Worm (Caenorhabditis elegans) whole organism, young adult: ENCODE data around the gene nhx-3.

ENCODE experiments used
- B0261.1 ChIP-seq: sonication (generic microtip); optimal IDR thresholded peaks from 2 replicates; lab custom pipeline; 2016; ENCODE audit warnings: mild to moderate bottlenecking, missing genetic modification characterization, moderate library complexity, missing compliant biosample characterization
- F33H1.4 ChIP-seq: fragments of 200-800 bp; sonication (Bioruptor generic); IDR thresholded peaks from 2 replicates; pipeline ENCODE4 v1.3.6; 2022; ENCODE audit warnings: missing genetic modification reagents, missing genetic modification characterization, missing compliant biosample characterization
- F37B4.10 ChIP-seq: fragments of 200-800 bp; sonication (Bioruptor generic); IDR thresholded peaks from 2 replicates; pipeline ENCODE4 v1.3.6; 2022; ENCODE audit warnings: missing genetic modification characterization, missing compliant biosample characterization
- F49E8.2 ChIP-seq: sonication (generic microtip); optimal IDR thresholded peaks from 3 replicates; lab custom pipeline; 2017; ENCODE audit warnings: missing genetic modification characterization, mild to moderate bottlenecking, missing compliant biosample characterization, antibody characterized with exemption, moderate library complexity; ENCODE audit not compliant: insufficient read depth
- F55B11.4 ChIP-seq: sonication (generic microtip); optimal IDR thresholded peaks from 2 replicates; lab custom pipeline; 2016; ENCODE audit warnings: missing compliant biosample characterization, missing genetic modification characterization, borderline replicate concordance; ENCODE audit not compliant: insufficient read depth
- F57A8.1 ChIP-seq: fragments of 200-800 bp; sonication (Bioruptor generic); optimal IDR thresholded peaks from 2 replicates; lab custom pipeline; 2018; ENCODE audit warnings: mild to moderate bottlenecking, missing genetic modification characterization, moderate library complexity, missing compliant biosample characterization
- F57C9.4 ChIP-seq: sonication (generic microtip); optimal IDR thresholded peaks from 2 replicates; lab custom pipeline; 2017; ENCODE audit warnings: mild to moderate bottlenecking, missing genetic modification characterization, missing compliant biosample characterization
- K11D2.4 ChIP-seq: fragments of 200-800 bp; sonication (Bioruptor generic); IDR thresholded peaks from 2 replicates; pipeline ENCODE4 v1.3.6; 2022; ENCODE audit warnings: missing genetic modification reagents, missing genetic modification characterization, missing compliant biosample characterization
- T07F8.4 ChIP-seq: sonication (generic microtip); optimal IDR thresholded peaks from 2 replicates; lab custom pipeline; 2016; ENCODE audit warnings: mild to moderate bottlenecking, missing genetic modification characterization, moderate library complexity, missing compliant biosample characterization
- Y53F4B.3 ChIP-seq: fragments of 200-800 bp; sonication (Bioruptor generic); IDR thresholded peaks from 2 replicates; pipeline ENCODE4 v1.3.6; 2022; ENCODE audit warnings: missing genetic modification reagents, missing genetic modification characterization, missing compliant biosample characterization
- Y95B8A.8 ChIP-seq: fragments of 200-800 bp; sonication (Bioruptor generic); IDR thresholded peaks from 2 replicates; pipeline ENCODE4 v1.3.6; 2022; ENCODE audit warnings: missing genetic modification reagents, missing genetic modification characterization, missing compliant biosample characterization
- ZK185.1 ChIP-seq: sonication (generic microtip); optimal IDR thresholded peaks from 2 replicates; lab custom pipeline; 2016; ENCODE audit warnings: mild to moderate bottlenecking, missing genetic modification characterization, missing compliant biosample characterization; ENCODE audit not compliant: poor library complexity, severe bottlenecking
- aptf-2 ChIP-seq: fragments of 200-800 bp; sonication (Bioruptor generic); conservative IDR thresholded peaks from 2 replicates; pipeline ENCODE4 v1.3.6; 2022; ENCODE audit warnings: missing genetic modification reagents, missing genetic modification characterization, missing compliant biosample characterization
- aptf-3 ChIP-seq: fragments of 200-800 bp; sonication (Bioruptor generic); IDR thresholded peaks from 2 replicates; pipeline ENCODE4 v1.3.6; 2022; ENCODE audit warnings: missing genetic modification characterization, missing compliant biosample characterization
- athp-1 ChIP-seq: sonication (generic microtip); optimal IDR thresholded peaks from 2 replicates; lab custom pipeline; 2017; ENCODE audit warnings: mild to moderate bottlenecking, missing genetic modification characterization, missing compliant biosample characterization
- attf-3 ChIP-seq: fragments of 200-800 bp; sonication (Bioruptor generic); conservative IDR thresholded peaks from 2 replicates; pipeline ENCODE4 v1.3.6; 2022; ENCODE audit warnings: missing genetic modification reagents, missing genetic modification characterization, missing compliant biosample characterization
- attf-5 ChIP-seq: fragments of 200-800 bp; sonication (Bioruptor generic); optimal IDR thresholded peaks from 2 replicates; lab custom pipeline; 2018; ENCODE audit warnings: mild to moderate bottlenecking, missing genetic modification characterization, missing compliant biosample characterization
- cebp-1 ChIP-seq, 2 experiments: fragments of 200-800 bp in 1 of 2; sonication (Bioruptor generic) in 1 of 2; sonication (generic microtip) in 1 of 2; IDR thresholded peaks in 1 of 2; optimal IDR thresholded peaks in 1 of 2; 2 replicates each; pipeline versions ENCODE4 v1.3.6 to Lab custom; 2017 to 2022; ENCODE audit warnings: missing compliant biosample characterization in 2 of 2, missing genetic modification characterization in 2 of 2, mild to moderate bottlenecking in 1 of 2, missing genetic modification reagents in 1 of 2, moderate library complexity in 1 of 2
- ceh-100 ChIP-seq: fragments of 200-800 bp; sonication (Bioruptor generic); IDR thresholded peaks from 2 replicates; pipeline ENCODE4 v1.3.6; 2022; ENCODE audit warnings: missing genetic modification reagents, missing genetic modification characterization, missing compliant biosample characterization
- ceh-58 ChIP-seq: fragments of 200-800 bp; sonication (Bioruptor generic); IDR thresholded peaks from 2 replicates; pipeline ENCODE4 v1.3.6; 2022; ENCODE audit warnings: missing genetic modification characterization, missing compliant biosample characterization
- ceh-79 ChIP-seq: sonication (generic microtip); optimal IDR thresholded peaks from 2 replicates; lab custom pipeline; 2017; ENCODE audit warnings: mild to moderate bottlenecking, missing genetic modification characterization, missing compliant biosample characterization
- ceh-91 ChIP-seq: fragments of 200-800 bp; sonication (Bioruptor generic); IDR thresholded peaks from 2 replicates; pipeline ENCODE4 v1.3.6; 2022; ENCODE audit warnings: missing genetic modification reagents, missing genetic modification characterization, missing compliant biosample characterization
- dox-1 ChIP-seq: fragments of 200-800 bp; sonication (Bioruptor generic); IDR thresholded peaks from 2 replicates; pipeline ENCODE4 v1.3.6; 2022; ENCODE audit warnings: missing genetic modification reagents, missing genetic modification characterization, missing compliant biosample characterization
- dpl-1 ChIP-seq: fragments of 150-350 bp; optimal IDR thresholded peaks from 2 replicates; lab custom pipeline; 2014; ENCODE audit warnings: missing biosample characterization, missing genetic modification reagents, missing genetic modification characterization
- egl-44 ChIP-seq: fragments of 200-800 bp; sonication (Bioruptor generic); IDR thresholded peaks from 2 replicates; pipeline ENCODE4 v1.3.6; 2022; ENCODE audit warnings: missing genetic modification reagents, missing genetic modification characterization, missing compliant biosample characterization
- fkh-3 ChIP-seq: sonication (generic microtip); optimal IDR thresholded peaks from 2 replicates; lab custom pipeline; 2016; ENCODE audit warnings: mild to moderate bottlenecking, missing genetic modification characterization, missing compliant biosample characterization
- gei-17 ChIP-seq: fragments of 200-800 bp; sonication (Bioruptor generic); optimal IDR thresholded peaks from 2 replicates; lab custom pipeline; 2018; ENCODE audit warnings: mild to moderate bottlenecking, missing genetic modification characterization, missing compliant biosample characterization
- hlh-12 ChIP-seq: sonication (generic microtip); optimal IDR thresholded peaks from 2 replicates; lab custom pipeline; 2016; ENCODE audit warnings: missing genetic modification characterization, missing compliant biosample characterization
- let-526 ChIP-seq: fragments of 200-800 bp; sonication (Bioruptor generic); IDR thresholded peaks from 2 replicates; pipeline ENCODE4 v1.3.6; 2022; ENCODE audit warnings: missing genetic modification reagents, missing genetic modification characterization, missing compliant biosample characterization
- let-607 ChIP-seq, 2 experiments: fragments of 200-800 bp in 1 of 2; sonication (Bioruptor generic) in 1 of 2; sonication (generic microtip) in 1 of 2; optimal IDR thresholded peaks; 2 replicates each; lab custom pipeline; 2016 to 2018; ENCODE audit warnings: mild to moderate bottlenecking in 2 of 2, missing compliant biosample characterization in 2 of 2, missing genetic modification characterization in 2 of 2, moderate library complexity in 2 of 2, missing genotype in 1 of 2
- lir-1 ChIP-seq: fragments of 200-800 bp; sonication (Bioruptor generic); conservative IDR thresholded peaks from 2 replicates; pipeline ENCODE4 v1.3.6; 2022; ENCODE audit warnings: missing genetic modification reagents, missing genetic modification characterization, missing compliant biosample characterization
- madf-10 ChIP-seq: sonication (generic microtip); optimal IDR thresholded peaks from 2 replicates; lab custom pipeline; 2016; ENCODE audit warnings: mild to moderate bottlenecking, missing genetic modification characterization, missing compliant biosample characterization
- madf-6 ChIP-seq: fragments of 200-800 bp; sonication (Bioruptor generic); IDR thresholded peaks from 2 replicates; pipeline ENCODE4 v1.3.6; 2022; ENCODE audit warnings: missing genetic modification reagents, missing genetic modification characterization, missing compliant biosample characterization
- mes-4 ChIP-seq: sonication (generic microtip); optimal IDR thresholded peaks from 2 replicates; lab custom pipeline; 2016; ENCODE audit warnings: missing genotype, missing genetic modification characterization, missing compliant biosample characterization
- nfyb-1 ChIP-seq: fragments of 200-800 bp; sonication (Bioruptor generic); IDR thresholded peaks from 2 replicates; pipeline ENCODE4 v1.3.6; 2022; ENCODE audit warnings: missing genetic modification reagents, missing genetic modification characterization, missing compliant biosample characterization
- rec-8 ChIP-seq, 2 experiments: sonication (generic microtip); optimal IDR thresholded peaks; 2 replicates each; lab custom pipeline; 2016; ENCODE audit warnings: mild to moderate bottlenecking in 2 of 2, missing genetic modification characterization in 2 of 2, missing genetic modification reagents in 2 of 2, missing genotype in 2 of 2, missing biosample characterization in 1 of 2, missing compliant biosample characterization in 1 of 2, moderate library complexity in 1 of 2
- repo-1 ChIP-seq: sonication (generic microtip); optimal IDR thresholded peaks from 2 replicates; lab custom pipeline; 2017; ENCODE audit warnings: mild to moderate bottlenecking, missing genetic modification characterization, missing compliant biosample characterization
- sea-2 ChIP-seq: fragments of 200-800 bp; sonication (Bioruptor generic); IDR thresholded peaks from 2 replicates; pipeline ENCODE4 v1.3.6; 2022; ENCODE audit warnings: missing genetic modification characterization, missing compliant biosample characterization
- snpc-1.3 ChIP-seq: sonication (generic microtip); optimal IDR thresholded peaks from 2 replicates; lab custom pipeline; 2017; ENCODE audit warnings: missing genetic modification characterization, mild to moderate bottlenecking, missing compliant biosample characterization, antibody characterized with exemption, moderate library complexity, missing genotype, missing genetic modification reagents; ENCODE audit not compliant: insufficient read depth
- snpc-4 ChIP-seq, 5 experiments: fragments of 150-350 bp in 1 of 5; sonication (generic microtip) in 4 of 5; optimal IDR thresholded peaks; 2 replicates each; lab custom pipeline; 2014 to 2018; ENCODE audit warnings: missing genetic modification characterization in 5 of 5, missing biosample characterization in 3 of 5, antibody characterized with exemption in 2 of 5, mild to moderate bottlenecking in 2 of 5, missing compliant biosample characterization in 2 of 5, missing genotype in 2 of 5, moderate library complexity in 2 of 5, missing genetic modification reagents in 1 of 5
- somi-1 ChIP-seq: fragments of 200-800 bp; sonication (Bioruptor generic); optimal IDR thresholded peaks from 2 replicates; lab custom pipeline; 2018; ENCODE audit warnings: mild to moderate bottlenecking, missing genetic modification characterization, missing compliant biosample characterization
- unc-130 ChIP-seq: sonication (generic microtip); optimal IDR thresholded peaks from 2 replicates; lab custom pipeline; 2016; ENCODE audit warnings: missing genetic modification reagents, missing genetic modification characterization, missing compliant biosample characterization
- xnd-1 ChIP-seq: sonication (generic microtip); optimal IDR thresholded peaks from 2 replicates; lab custom pipeline; 2016; ENCODE audit warnings: missing genotype, missing genetic modification reagents, missing genetic modification characterization, missing compliant biosample characterization
- ztf-3 ChIP-seq: fragments of 200-800 bp; sonication (Bioruptor generic); optimal IDR thresholded peaks from 2 replicates; lab custom pipeline; 2018; ENCODE audit warnings: mild to moderate bottlenecking, missing genetic modification characterization, missing compliant biosample characterization
- ztf-6 ChIP-seq: fragments of 200-800 bp; sonication (Bioruptor generic); IDR thresholded peaks from 2 replicates; pipeline ENCODE4 v1.3.6; 2022; ENCODE audit warnings: missing genetic modification reagents, missing genetic modification characterization, missing compliant biosample characterization

Gene nhx-3

ce11 chrV:7529840-7530239, 15.5 kb downstream of the nhx-3 start, which contains the start of gene swt-2:
TSS of gene swt-2 (plus strand) at chrV:7530140.
- TF ChIP-seq fkh-3 (tag; lab: Kevin White, UChicago) (no peak), aptf-2 (GFP tag; lab: Robert Waterston, UW) (no peak), B0261.1 (tag; lab: Kevin White, UChicago) (no peak), Y53F4B.3 (GFP tag; lab: Robert Waterston, UW) (no peak), dpl-1 (GFP tag; lab: Kevin White, UChicago) (no peak), unc-130 (GFP tag; lab: Kevin White, UChicago) (no peak), ceh-58 (GFP tag; lab: Robert Waterston, UW) (no peak), lir-1 (GFP tag; lab: Robert Waterston, UW) (no peak), aptf-3 (GFP tag; lab: Robert Waterston, UW) (no peak), let-607 (tag; optimal IDR thresholded peaks at IDR 0.05; lab: Kevin White, UChicago) (no peak), T07F8.4 (no peak), dox-1 (no peak), K11D2.4 (GFP tag; lab: Robert Waterston, UW) (no peak), ztf-6 (GFP tag; lab: Robert Waterston, UW) (no peak), let-526 (GFP tag; lab: Robert Waterston, UW) (no peak), ztf-3 (GFP tag; lab: Kevin White, UChicago) (no peak), F33H1.4 (GFP tag; lab: Robert Waterston, UW) (no peak), attf-5 (no peak), somi-1 (no peak), madf-6 (GFP tag; lab: Robert Waterston, UW) (no peak)

DNA sequence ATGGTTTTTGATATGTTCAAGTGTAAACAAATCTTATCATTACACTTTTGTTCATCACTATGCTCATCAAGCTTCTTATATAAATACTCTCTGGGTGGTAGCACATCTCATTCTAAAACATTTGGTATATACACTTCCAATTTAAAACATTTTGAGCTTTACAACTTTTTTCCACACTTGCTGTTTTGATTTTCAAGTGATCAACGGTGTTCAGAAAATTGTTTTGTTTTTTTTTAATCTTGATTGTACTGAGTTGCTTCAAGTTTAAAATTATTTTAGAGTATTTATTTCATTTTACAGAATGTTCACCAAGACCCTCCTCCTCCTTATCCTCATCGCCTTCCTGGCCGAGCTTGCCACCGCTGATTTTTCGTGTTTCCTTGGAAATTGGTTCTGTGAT, 16.5 kb downstream of the nhx-3 start, which contains the start of gene C54F6.5:
Gene C54F6.5 (plus strand): TSS at position 301 of the 400 bp plus-strand sequence.
- TF ChIP-seq F57A8.1 (no peak), dpl-1 (GFP tag; lab: Kevin White, UChicago) (no peak), xnd-1 (tag; lab: Kevin White, UChicago) (no peak), mes-4 (tag; lab: Kevin White, UChicago) (no peak), nfyb-1 (GFP tag; lab: Robert Waterston, UW) (no peak), attf-3 (GFP tag; lab: Robert Waterston, UW) (no peak), rec-8 (tag; optimal IDR thresholded peaks at IDR 0.05; lab: Kevin White, UChicago) (no peak), T07F8.4 (no peak), ZK185.1 (tag; lab: Kevin White, UChicago) (no peak), F55B11.4 (tag; lab: Kevin White, UChicago) (no peak), egl-44 (GFP tag; lab: Robert Waterston, UW) (no peak), athp-1 (tag; lab: Kevin White, UChicago) (no peak), gei-17 (GFP tag; lab: Kevin White, UChicago) (no peak), ceh-79 (tag; lab: Kevin White, UChicago) (no peak), repo-1 (tag; lab: Kevin White, UChicago) (no peak), madf-10 (tag; lab: Kevin White, UChicago) (no peak), ceh-91 (no peak), F57C9.4 (tag; lab: Kevin White, UChicago) (no peak), dox-1 (no peak), sea-2 (GFP tag; lab: Robert Waterston, UW) (no peak)

ce11 chrV:7527153-7527552, 18.2 kb downstream of the nhx-3 start, which contains the start of gene C54F6.17:
TSS of gene C54F6.17 (plus strand) at chrV:7527453.
- TF ChIP-seq F49E8.2 (tag; lab: Kevin White, UChicago) (no peak), snpc-4 (GFP tag; optimal IDR thresholded peaks at IDR 0.05; lab: Kevin White, UChicago) (no peak), snpc-4 (tag; optimal IDR thresholded peaks at IDR 0.05; lab: Kevin White, UChicago) (no peak), F37B4.10 (GFP tag; lab: Robert Waterston, UW) (no peak), attf-5 (no peak), snpc-1.3 (no peak), Y95B8A.8 (GFP tag; lab: Robert Waterston, UW) (no peak), cebp-1 (GFP tag; IDR thresholded peaks at IDR 0.05; lab: Robert Waterston, UW) (no peak), cebp-1 (tag; optimal IDR thresholded peaks at IDR 0.05; lab: Kevin White, UChicago) (no peak), aptf-3 (GFP tag; lab: Robert Waterston, UW) (no peak), ceh-100 (GFP tag; lab: Robert Waterston, UW) (no peak), hlh-12 (tag; lab: Kevin White, UChicago) (no peak)
